Worm (Caenorhabditis elegans) whole organism, L4 larva: Measurements from ENCODE around the gene W04G3.7.

ENCODE experiments used
- D1046.2 ChIP-seq: fragments of 200-800 bp; sonication (Bioruptor generic); IDR thresholded peaks from 2 replicates; pipeline ENCODE4 v1.3.6; 2022; ENCODE audit warnings: missing genetic modification characterization, missing compliant biosample characterization
- F10B5.3 ChIP-seq: sonication (generic microtip); optimal IDR thresholded peaks from 2 replicates; lab custom pipeline; 2016; ENCODE audit warnings: mild to moderate bottlenecking, missing genetic modification characterization, missing compliant biosample characterization
- F26F4.8 ChIP-seq: fragments of 200-800 bp; sonication (Bioruptor generic); conservative IDR thresholded peaks from 2 replicates; pipeline ENCODE4 v1.3.6; 2022; ENCODE audit warnings: missing genetic modification characterization, missing compliant biosample characterization
- Y105C5A.15 ChIP-seq: fragments of 200-800 bp; sonication (Bioruptor generic); IDR thresholded peaks from 2 replicates; pipeline ENCODE4 v1.3.6; 2022; ENCODE audit warnings: missing genetic modification characterization, missing compliant biosample characterization
- Y75B8A.6 ChIP-seq: fragments of 200-800 bp; sonication (Bioruptor generic); IDR thresholded peaks from 2 replicates; pipeline ENCODE4 v1.3.6; 2022; ENCODE audit warnings: missing genetic modification reagents, missing genetic modification characterization, missing compliant biosample characterization
- arid-1 ChIP-seq: fragments of 200-800 bp; sonication (Bioruptor generic); conservative IDR thresholded peaks from 2 replicates; pipeline ENCODE4 v1.3.6; 2022; ENCODE audit warnings: missing genetic modification reagents, missing genetic modification characterization, missing compliant biosample characterization
- ceh-82 ChIP-seq: sonication (generic microtip); optimal IDR thresholded peaks from 2 replicates; lab custom pipeline; 2017; ENCODE audit warnings: missing biosample characterization, missing genetic modification characterization
- ctbp-1 ChIP-seq: fragments of 200-800 bp; sonication (Bioruptor generic); IDR thresholded peaks from 2 replicates; pipeline ENCODE4 v1.3.6; 2022; ENCODE audit warnings: missing genetic modification reagents, missing genetic modification characterization, missing compliant biosample characterization
- daf-19 ChIP-seq: fragments of 200-800 bp; sonication (Bioruptor generic); conservative IDR thresholded peaks from 2 replicates; pipeline ENCODE4 v1.3.6; 2022; ENCODE audit warnings: missing genetic modification characterization, missing compliant biosample characterization
- dmd-6 ChIP-seq: fragments of 200-800 bp; sonication (Bioruptor generic); IDR thresholded peaks from 2 replicates; pipeline ENCODE4 v1.3.6; 2022; ENCODE audit warnings: missing genetic modification reagents, missing genetic modification characterization, missing compliant biosample characterization
- dmd-9 ChIP-seq: fragments of 200-800 bp; sonication (Bioruptor generic); IDR thresholded peaks from 2 replicates; pipeline ENCODE4 v1.3.6; 2022; ENCODE audit warnings: missing genetic modification reagents, missing genetic modification characterization, missing compliant biosample characterization
- dpl-1 ChIP-seq: fragments of 150-350 bp; optimal IDR thresholded peaks from 2 replicates; lab custom pipeline; 2014; ENCODE audit warnings: missing biosample characterization, missing genetic modification reagents, missing genetic modification characterization
- egl-43 ChIP-seq: fragments of 200-800 bp; sonication (Bioruptor generic); IDR thresholded peaks from 2 replicates; pipeline ENCODE4 v1.3.6; 2022; ENCODE audit warnings: missing genetic modification reagents, missing genetic modification characterization, missing compliant biosample characterization
- fkh-10 ChIP-seq: fragments of 150-350 bp; optimal IDR thresholded peaks from 2 replicates; lab custom pipeline; 2014; ENCODE audit warnings: missing biosample characterization, missing genetic modification reagents, missing genetic modification characterization
- gei-8 ChIP-seq: fragments of 200-800 bp; sonication (Bioruptor generic); optimal IDR thresholded peaks from 2 replicates; lab custom pipeline; 2018; ENCODE audit warnings: mild to moderate bottlenecking, missing genetic modification characterization, missing compliant biosample characterization
- lin-13 ChIP-seq: fragments of 150-350 bp; optimal IDR thresholded peaks from 2 replicates; lab custom pipeline; 2014; ENCODE audit warnings: missing biosample characterization, missing genetic modification reagents, missing genetic modification characterization
- lin-29 ChIP-seq: fragments of 200-800 bp; sonication (Bioruptor generic); IDR thresholded peaks from 2 replicates; pipeline ENCODE4 v1.3.6; 2022; ENCODE audit warnings: missing genetic modification reagents, missing genetic modification characterization, missing compliant biosample characterization
- lir-3 ChIP-seq: sonication (generic microtip); optimal IDR thresholded peaks from 2 replicates; lab custom pipeline; 2016; ENCODE audit warnings: mild to moderate bottlenecking, missing genetic modification characterization, missing compliant biosample characterization
- lsy-2 ChIP-seq, 2 experiments: fragments of 150-350 bp in 1 of 2; sonication (generic microtip) in 1 of 2; optimal IDR thresholded peaks; 2 replicates each; lab custom pipeline; 2014 to 2017; ENCODE audit warnings: missing biosample characterization in 2 of 2, missing genetic modification characterization in 2 of 2
- madf-5 ChIP-seq, 2 experiments: fragments of 200-800 bp; sonication (Bioruptor generic); IDR thresholded peaks; 2 replicates each; pipeline ENCODE4 v1.3.6; 2022; ENCODE audit warnings: missing compliant biosample characterization in 2 of 2, missing genetic modification characterization in 2 of 2
- mdl-1 ChIP-seq, 2 experiments: fragments of 150-350 bp in 1 of 2; sonication (generic microtip) in 1 of 2; optimal IDR thresholded peaks; 2 replicates each; lab custom pipeline; 2014 to 2017; ENCODE audit warnings: missing biosample characterization in 2 of 2, missing genetic modification characterization in 2 of 2
- mdt-29 ChIP-seq: fragments of 200-800 bp; sonication (Bioruptor generic); IDR thresholded peaks from 2 replicates; pipeline ENCODE4 v1.3.6; 2022; ENCODE audit warnings: missing genetic modification reagents, missing genetic modification characterization, missing compliant biosample characterization
- mep-1 ChIP-seq: fragments of 150-350 bp; sonication (generic microtip); optimal IDR thresholded peaks from 3 replicates; lab custom pipeline; 2014; ENCODE audit warnings: missing biosample characterization, missing genetic modification characterization
- mxl-3 ChIP-seq: fragments of 200-800 bp; sonication (Bioruptor generic); optimal IDR thresholded peaks from 2 replicates; lab custom pipeline; 2018; ENCODE audit warnings: mild to moderate bottlenecking, missing genetic modification characterization, missing compliant biosample characterization
- nhr-102 ChIP-seq: sonication (generic microtip); optimal IDR thresholded peaks from 2 replicates; lab custom pipeline; 2016; ENCODE audit warnings: mild to moderate bottlenecking, missing genetic modification characterization, moderate library complexity, missing compliant biosample characterization
- nhr-11 ChIP-seq: fragments of 150-350 bp; optimal IDR thresholded peaks from 2 replicates; lab custom pipeline; 2014; ENCODE audit warnings: missing biosample characterization, missing genetic modification characterization
- nhr-237 ChIP-seq: sonication (generic microtip); optimal IDR thresholded peaks from 2 replicates; lab custom pipeline; 2017; ENCODE audit warnings: missing biosample characterization, missing genetic modification characterization
- nhr-25 ChIP-seq: sonication (generic microtip); optimal IDR thresholded peaks from 2 replicates; lab custom pipeline; 2017; ENCODE audit warnings: missing genetic modification characterization, mild to moderate bottlenecking, missing compliant biosample characterization, antibody characterized with exemption, moderate library complexity, borderline replicate concordance; ENCODE audit not compliant: insufficient read depth
- nhr-42 ChIP-seq: fragments of 200-800 bp; sonication (Bioruptor generic); IDR thresholded peaks from 2 replicates; pipeline ENCODE4 v1.3.6; 2022; ENCODE audit warnings: missing genetic modification characterization, missing compliant biosample characterization
- nhr-48 ChIP-seq: sonication (generic microtip); optimal IDR thresholded peaks from 2 replicates; lab custom pipeline; 2016; ENCODE audit warnings: mild to moderate bottlenecking, missing genetic modification characterization, missing compliant biosample characterization
- nhr-6 ChIP-seq: fragments of 150-350 bp; optimal IDR thresholded peaks from 2 replicates; lab custom pipeline; 2014; ENCODE audit warnings: missing biosample characterization, missing genetic modification characterization
- nhr-77 ChIP-seq: fragments of 150-350 bp; optimal IDR thresholded peaks from 2 replicates; lab custom pipeline; 2014; ENCODE audit warnings: missing biosample characterization, missing genetic modification characterization
- pha-4 ChIP-seq, 2 experiments: fragments of 150-350 bp in 1 of 2; fragments of 200-800 bp in 1 of 2; sonication (Bioruptor generic) in 1 of 2; IDR thresholded peaks in 1 of 2; optimal IDR thresholded peaks in 1 of 2; 2 replicates each; pipeline versions ENCODE4 v1.3.6 to Lab custom; 2014 to 2022; ENCODE audit warnings: missing genetic modification characterization in 2 of 2, missing genetic modification reagents in 2 of 2, missing biosample characterization in 1 of 2, missing compliant biosample characterization in 1 of 2
- php-3 ChIP-seq: fragments of 200-800 bp; sonication (Bioruptor generic); IDR thresholded peaks from 2 replicates; pipeline ENCODE4 v1.3.6; 2022; ENCODE audit warnings: missing genetic modification reagents, missing genetic modification characterization, missing compliant biosample characterization
- rbr-2 ChIP-seq: sonication (generic microtip); optimal IDR thresholded peaks from 2 replicates; lab custom pipeline; 2016; ENCODE audit warnings: missing genotype, missing genetic modification characterization, missing compliant biosample characterization
- sdz-12 ChIP-seq: fragments of 200-800 bp; sonication (Bioruptor generic); optimal IDR thresholded peaks from 2 replicates; lab custom pipeline; 2018; ENCODE audit warnings: mild to moderate bottlenecking, missing genetic modification characterization, missing compliant biosample characterization
- skn-1 ChIP-seq: fragments of 150-350 bp; optimal IDR thresholded peaks from 2 replicates; lab custom pipeline; 2014; ENCODE audit warnings: missing biosample characterization, missing genetic modification characterization
- spr-1 ChIP-seq: sonication (generic microtip); optimal IDR thresholded peaks from 2 replicates; lab custom pipeline; 2016; ENCODE audit warnings: mild to moderate bottlenecking, missing genetic modification characterization, missing compliant biosample characterization
- tra-1 ChIP-seq: fragments of 200-800 bp; sonication (Bioruptor generic); IDR thresholded peaks from 2 replicates; pipeline ENCODE4 v1.3.6; 2022; ENCODE audit warnings: missing genetic modification reagents, missing genetic modification characterization, missing compliant biosample characterization
- zfp-2 ChIP-seq: sonication (generic microtip); optimal IDR thresholded peaks from 2 replicates; lab custom pipeline; 2016; ENCODE audit warnings: mild to moderate bottlenecking, missing genetic modification characterization, missing compliant biosample characterization
- zip-11 ChIP-seq: fragments of 200-800 bp; sonication (Bioruptor generic); IDR thresholded peaks from 2 replicates; pipeline ENCODE4 v1.3.6; 2022; ENCODE audit warnings: missing genetic modification characterization, missing compliant biosample characterization

W04G3.7 gene

DNA sequence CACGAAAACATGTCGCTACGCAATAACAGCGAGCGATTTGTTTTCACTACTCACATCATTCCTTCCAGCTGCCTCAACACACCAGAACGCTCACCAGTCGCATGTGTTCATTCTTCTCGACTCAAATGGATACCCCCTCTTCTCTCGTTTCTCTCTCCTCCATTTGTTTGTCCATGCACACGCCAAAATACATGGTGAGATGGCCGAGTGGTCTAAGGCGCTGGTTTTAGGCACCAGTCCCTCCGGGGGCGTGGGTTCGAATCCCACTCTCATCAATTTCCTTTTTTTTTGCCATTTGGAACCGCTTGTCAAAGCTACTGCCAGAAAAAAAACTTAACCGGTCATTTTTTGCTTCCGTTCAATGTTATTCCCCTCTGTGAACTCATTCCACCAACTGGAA, 10.4 kb upstream of the W04G3.7 start (continued):
- peak; percentile 79 for TF ChIP-seq arid-1 (GFP tag; lab: Robert Waterston, UW)
- peak; percentile 55 for TF ChIP-seq nhr-11 (tag; lab: Kevin White, UChicago)
- TF ChIP-seq lsy-2 (tag; optimal IDR thresholded peaks at IDR 0.05; lab: Kevin White, UChicago): peak in 1 of 2 experiments; percentile 25
- TF ChIP-seq dpl-1 (GFP tag; lab: Kevin White, UChicago): peak; percentile 50
- peak; percentile 27 for TF ChIP-seq nhr-77 (tag; lab: Kevin White, UChicago)
- TF ChIP-seq spr-1 (tag; lab: Kevin White, UChicago): peak; percentile 88
- TF ChIP-seq mxl-3 (GFP tag; lab: Kevin White, UChicago): peak; percentile 71
- peak; percentile 53; the same call in 1 of the 2 replicates for TF ChIP-seq Y105C5A.15 (GFP tag; lab: Robert Waterston, UW)
- peak; percentile 90 for TF ChIP-seq pha-4 (GFP tag; IDR thresholded peaks at IDR 0.05; lab: Robert Waterston, UW)
- TF ChIP-seq pha-4 (tag; optimal IDR thresholded peaks at IDR 0.05; lab: Kevin White, UChicago): no peak
- peak; percentile 78; the same call in 1 of the 2 replicates for TF ChIP-seq lin-29 (GFP tag; lab: Robert Waterston, UW)
- peak in 1 of 2 experiments; percentile 82 for TF ChIP-seq mdl-1 (tag; optimal IDR thresholded peaks at IDR 0.05; lab: Kevin White, UChicago)
- peak; percentile 84 for TF ChIP-seq lir-3 (tag; lab: Kevin White, UChicago)
- TF ChIP-seq madf-5 (GFP tag; IDR thresholded peaks at IDR 0.05; lab: Robert Waterston, UW): peak; percentile 44 to 95; a peak in 3 of 4 replicates
- TF ChIP-seq nhr-102: peak; percentile 92
- TF ChIP-seq rbr-2 (tag; lab: Kevin White, UChicago): peak; percentile 93
- peak; percentile 73 for TF ChIP-seq nhr-25
- TF ChIP-seq nhr-237 (tag; lab: Kevin White, UChicago): no peak
- TF ChIP-seq nhr-6 (tag; lab: Kevin White, UChicago): peak; percentile 41
- TF ChIP-seq D1046.2 (GFP tag; lab: Robert Waterston, UW): peak; percentile 84
- peak; percentile 80 for TF ChIP-seq nhr-48 (tag; lab: Kevin White, UChicago)
- peak; percentile 92 for TF ChIP-seq mep-1 (tag; lab: Kevin White, UChicago)
- 0 out of 2 replicates have a peak, but pooled peaks have one; percentile 50 for TF ChIP-seq F26F4.8 (GFP tag; lab: Robert Waterston, UW)
- TF ChIP-seq daf-19 (GFP tag; lab: Robert Waterston, UW): peak; percentile 94
- no peak for TF ChIP-seq Y75B8A.6 (GFP tag; lab: Robert Waterston, UW)
- peak; percentile 55 for TF ChIP-seq gei-8 (GFP tag; lab: Kevin White, UChicago)
- peak; percentile 83 for TF ChIP-seq php-3 (GFP tag; lab: Robert Waterston, UW)
- peak; percentile 91 for TF ChIP-seq tra-1 (GFP tag; lab: Robert Waterston, UW)
- no peak for TF ChIP-seq zip-11 (GFP tag; lab: Robert Waterston, UW)
- TF ChIP-seq sdz-12: peak; percentile 59
- TF ChIP-seq lin-13: peak; percentile 67
- peak; percentile 78 for TF ChIP-seq F10B5.3 (tag; lab: Kevin White, UChicago)
- no peak; the same call in none of the 2 replicates for TF ChIP-seq egl-43 (GFP tag; lab: Robert Waterston, UW)
- TF ChIP-seq dmd-6: peak; percentile 88
- no peak for TF ChIP-seq ceh-82 (tag; lab: Kevin White, UChicago)
- peak; percentile 4 for TF ChIP-seq fkh-10 (GFP tag; lab: Kevin White, UChicago)
- TF ChIP-seq nhr-42 (GFP tag; lab: Robert Waterston, UW): peak; percentile 89
- TF ChIP-seq zfp-2 (tag; lab: Kevin White, UChicago): peak; percentile 16
- no peak for TF ChIP-seq skn-1
- TF ChIP-seq dmd-9 (GFP tag; lab: Robert Waterston, UW): peak; percentile 74; the same call in 1 of the 2 replicates
- TF ChIP-seq ctbp-1 (GFP tag; lab: Robert Waterston, UW): peak; percentile 94
- TF ChIP-seq mdt-29 (GFP tag; lab: Robert Waterston, UW): no peak
